Fruit fly (Drosophila melanogaster): ENCODE results near the gene CG11396.

The CG11396 gene

DNA sequence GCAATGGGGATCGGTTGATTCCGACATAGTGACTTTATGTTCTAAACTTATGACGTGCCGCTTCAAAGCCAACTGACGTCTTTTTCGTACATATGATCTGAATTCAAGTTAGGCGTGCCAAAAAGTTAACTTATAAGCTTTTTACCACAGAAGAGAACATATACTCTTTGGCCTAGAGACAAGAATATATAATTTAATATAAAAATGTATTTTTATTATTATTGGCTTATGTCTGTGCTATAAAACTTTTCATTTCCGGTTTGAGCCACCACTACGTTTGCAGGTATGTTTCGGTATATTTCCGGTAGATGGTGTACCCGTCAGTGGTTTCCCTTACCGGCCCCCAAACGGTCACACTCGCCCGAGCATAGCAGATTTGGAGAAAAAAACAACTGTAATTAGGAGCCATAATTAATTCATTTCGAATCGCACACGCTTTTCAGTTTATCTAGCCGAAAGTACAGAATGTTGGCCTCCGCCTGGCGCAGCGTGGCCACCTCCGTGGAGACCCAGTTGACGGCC lies 10.4 kb upstream of the CG11396 start, which contains the start of the genes CG3698 and tzn:
Gene CG3698, minus strand, starts transcription at position 51 of the 522 bp plus-strand sequence.
Gene tzn, plus strand, starts transcription at position 321 of the 522 bp plus-strand sequence.
- peak; percentile 46 for TF ChIP-seq cic (GFP tag; optimal IDR thresholded peaks at IDR 0.05)
- no peak for TF ChIP-seq kay (GFP tag; ENCODE audit: borderline replicate concordance)
- peak; percentile 81 for TF ChIP-seq toe (GFP tag; optimal IDR thresholded peaks at IDR 0.05)
- peak; percentile 85 for TF ChIP-seq CG7045 (GFP tag; optimal IDR thresholded peaks at IDR 0.05)
- TF ChIP-seq CG5204 (GFP tag; optimal IDR thresholded peaks at IDR 0.05) = no peak
- peak; percentile 88 for TF ChIP-seq CG1620 (GFP tag; optimal IDR thresholded peaks at IDR 0.05)
- TF ChIP-seq tj (GFP tag; optimal IDR thresholded peaks at IDR 0.05) = peak; percentile 67
- TF ChIP-seq CG7101 (tag; optimal IDR thresholded peaks at IDR 0.05) = peak; percentile 87
- TF ChIP-seq ovo (GFP tag; optimal IDR thresholded peaks at IDR 0.05) = peak; percentile 92
- TF ChIP-seq Hr96 (GFP tag; optimal IDR thresholded peaks at IDR 0.05) = peak; percentile 76
- peak; percentile 48 for TF ChIP-seq Clk (GFP tag; optimal IDR thresholded peaks at IDR 0.05)
- no peak for TF ChIP-seq cnc (optimal IDR thresholded peaks at IDR 0.05)
- peak; percentile 68 for TF ChIP-seq CG12768 (GFP tag; optimal IDR thresholded peaks at IDR 0.05)
- TF ChIP-seq Crg-1 (GFP tag; optimal IDR thresholded peaks at IDR 0.05) = peak; percentile 91
- TF ChIP-seq Mnt (GFP tag; optimal IDR thresholded peaks at IDR 0.05) = peak; percentile 72
- peak; percentile 89 for TF ChIP-seq CG11617 (GFP tag; optimal IDR thresholded peaks at IDR 0.05)
- peak; percentile 81 for TF ChIP-seq pad (GFP tag; optimal IDR thresholded peaks at IDR 0.05)
- peak; percentile 74 for TF ChIP-seq CG33017 (tag; optimal IDR thresholded peaks at IDR 0.05)
- TF ChIP-seq CG14711 (tag; optimal IDR thresholded peaks at IDR 0.05) = peak; percentile 67
- peak; percentile 92 for TF ChIP-seq bab1 (GFP tag; optimal IDR thresholded peaks at IDR 0.05)

DNA sequence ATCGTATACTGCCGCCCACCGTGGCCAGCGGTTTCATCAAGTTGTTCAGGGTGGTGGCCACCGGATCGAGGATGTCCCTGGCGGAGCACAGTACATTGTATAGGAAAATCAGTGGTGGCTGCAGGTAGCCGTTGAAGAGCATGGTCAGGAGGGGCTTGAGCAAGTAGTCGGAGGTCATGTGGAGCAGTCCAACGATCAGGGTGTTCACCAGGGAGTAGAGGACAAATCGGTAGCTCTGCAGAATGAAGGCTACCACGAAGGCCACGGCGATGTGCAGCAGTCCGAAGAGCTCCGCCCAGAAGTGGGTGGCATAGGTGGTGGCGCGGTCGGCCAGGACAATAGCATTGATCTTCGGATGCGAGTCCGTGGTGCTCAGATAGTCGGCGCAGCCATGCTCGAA lies 9.4 kb upstream of the CG11396 start:
- TF ChIP-seq tj (GFP tag; optimal IDR thresholded peaks at IDR 0.05) (no peak), bab1 (GFP tag; optimal IDR thresholded peaks at IDR 0.05) (no peak), kay (GFP tag; ENCODE audit: borderline replicate concordance) (no peak), Clk (GFP tag; optimal IDR thresholded peaks at IDR 0.05) (no peak), toe (GFP tag; optimal IDR thresholded peaks at IDR 0.05) (no peak), cic (GFP tag; optimal IDR thresholded peaks at IDR 0.05) (no peak), cnc (optimal IDR thresholded peaks at IDR 0.05) (no peak), Hr96 (GFP tag; optimal IDR thresholded peaks at IDR 0.05) (no peak), Mnt (GFP tag; optimal IDR thresholded peaks at IDR 0.05) (no peak), ovo (GFP tag; optimal IDR thresholded peaks at IDR 0.05) (no peak), CG14711 (tag; optimal IDR thresholded peaks at IDR 0.05) (no peak)

DNA sequence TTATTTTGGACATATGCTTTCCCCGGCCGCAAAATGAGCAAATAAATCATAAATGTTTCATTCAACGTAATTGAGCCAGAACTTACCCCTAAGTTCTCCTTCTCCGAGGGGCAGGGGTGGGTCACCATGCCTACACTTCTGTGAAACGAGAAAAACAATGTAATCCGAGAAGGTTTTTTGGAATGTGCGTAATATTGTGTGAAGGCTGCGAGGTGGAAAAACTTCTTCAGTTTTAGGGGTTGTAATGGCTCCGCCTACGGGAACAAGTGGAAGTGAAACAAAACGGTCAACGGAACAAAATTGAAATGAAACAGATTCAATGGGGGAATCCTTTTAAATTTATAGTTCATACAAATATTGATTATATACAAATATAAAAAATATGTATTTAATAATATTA lies 8.8 kb upstream of the CG11396 start:
- TF ChIP-seq CG14711 (tag; optimal IDR thresholded peaks at IDR 0.05) = no peak
- TF ChIP-seq CG1620 (GFP tag; optimal IDR thresholded peaks at IDR 0.05) = no peak
- no peak for TF ChIP-seq cnc (optimal IDR thresholded peaks at IDR 0.05)
- TF ChIP-seq cic (GFP tag; optimal IDR thresholded peaks at IDR 0.05) = no peak

DNA sequence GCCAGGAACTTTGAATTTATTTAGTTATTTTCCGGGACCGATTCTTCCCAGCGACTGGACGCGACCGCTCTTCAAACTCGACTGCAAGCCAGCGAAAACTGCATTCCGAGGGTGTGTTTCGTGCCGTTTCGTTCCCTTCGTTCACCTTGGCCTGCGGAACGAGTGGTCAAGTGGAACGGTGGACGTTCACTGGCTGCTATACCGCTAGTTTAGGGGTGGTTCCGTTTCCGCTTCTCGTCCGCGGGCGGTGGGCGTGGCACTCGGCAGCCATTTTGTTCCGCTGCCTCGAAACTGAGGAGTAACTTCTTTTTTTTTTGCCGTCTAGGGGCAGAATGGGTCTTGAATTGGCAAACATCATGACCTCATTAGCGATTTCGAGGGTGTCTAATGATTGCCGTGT lies 4.8 kb upstream of the CG11396 start, which contains the start of gene Six4:
Gene Six4, minus strand, starts transcription at position 85 of the 400 bp plus-strand sequence.
- TF ChIP-seq CG12768 (GFP tag; optimal IDR thresholded peaks at IDR 0.05) = no peak
- TF ChIP-seq CG1620 (GFP tag; optimal IDR thresholded peaks at IDR 0.05) = no peak
- TF ChIP-seq Crg-1 (GFP tag; optimal IDR thresholded peaks at IDR 0.05) = peak; percentile 20
- peak; percentile 43 for TF ChIP-seq bab1 (GFP tag; optimal IDR thresholded peaks at IDR 0.05)
- TF ChIP-seq CG5204 (GFP tag; optimal IDR thresholded peaks at IDR 0.05) = no peak
- TF ChIP-seq cnc (optimal IDR thresholded peaks at IDR 0.05) = no peak
- no peak for TF ChIP-seq CG7045 (GFP tag; optimal IDR thresholded peaks at IDR 0.05)
- no peak for TF ChIP-seq toe (GFP tag; optimal IDR thresholded peaks at IDR 0.05)
- TF ChIP-seq CG7101 (tag; optimal IDR thresholded peaks at IDR 0.05) = peak; percentile 10
- TF ChIP-seq ovo (GFP tag; optimal IDR thresholded peaks at IDR 0.05) = peak; percentile 13
- peak; percentile 29 for TF ChIP-seq Hr96 (GFP tag; optimal IDR thresholded peaks at IDR 0.05)
- TF ChIP-seq CG14711 (tag; optimal IDR thresholded peaks at IDR 0.05) = no peak
- peak; percentile 41 for TF ChIP-seq CG11617 (GFP tag; optimal IDR thresholded peaks at IDR 0.05)
- TF ChIP-seq Mnt (GFP tag; optimal IDR thresholded peaks at IDR 0.05) = peak; percentile 22
- no peak for TF ChIP-seq cic (GFP tag; optimal IDR thresholded peaks at IDR 0.05)
- no peak for TF ChIP-seq CG33017 (tag; optimal IDR thresholded peaks at IDR 0.05)
- no peak for TF ChIP-seq kay (GFP tag; ENCODE audit: borderline replicate concordance)
- peak; percentile 62 for TF ChIP-seq tj (GFP tag; optimal IDR thresholded peaks at IDR 0.05)
- no peak for TF ChIP-seq Clk (GFP tag; optimal IDR thresholded peaks at IDR 0.05)
- TF ChIP-seq pad (GFP tag; optimal IDR thresholded peaks at IDR 0.05) = peak; percentile 34

DNA sequence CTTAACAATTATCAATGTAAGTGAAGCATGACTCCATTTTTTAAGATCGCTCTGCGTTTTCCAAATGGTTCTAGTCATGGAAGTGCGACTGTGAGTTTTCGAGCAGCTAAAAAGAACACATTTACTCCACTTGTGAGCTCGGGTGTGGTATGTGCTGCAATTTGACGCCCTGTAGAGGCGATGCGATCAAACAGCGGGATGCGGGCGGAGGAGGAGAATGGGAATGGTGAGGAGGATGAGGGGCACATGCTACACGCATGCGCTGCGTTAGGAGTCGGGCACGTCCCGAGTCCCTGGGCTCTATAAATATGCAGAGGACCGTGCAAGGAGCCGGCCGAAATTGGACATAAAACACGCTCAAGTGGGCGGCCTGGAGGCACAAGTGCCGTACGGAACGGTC lies 1.4 kb upstream of the CG11396 start:
- no peak for TF ChIP-seq Hr96 (GFP tag; optimal IDR thresholded peaks at IDR 0.05)
- TF ChIP-seq CG1620 (GFP tag; optimal IDR thresholded peaks at IDR 0.05) = no peak
- no peak for TF ChIP-seq ovo (GFP tag; optimal IDR thresholded peaks at IDR 0.05)
- no peak for TF ChIP-seq Mnt (GFP tag; optimal IDR thresholded peaks at IDR 0.05)
- TF ChIP-seq CG5204 (GFP tag; optimal IDR thresholded peaks at IDR 0.05) = no peak

DNA sequence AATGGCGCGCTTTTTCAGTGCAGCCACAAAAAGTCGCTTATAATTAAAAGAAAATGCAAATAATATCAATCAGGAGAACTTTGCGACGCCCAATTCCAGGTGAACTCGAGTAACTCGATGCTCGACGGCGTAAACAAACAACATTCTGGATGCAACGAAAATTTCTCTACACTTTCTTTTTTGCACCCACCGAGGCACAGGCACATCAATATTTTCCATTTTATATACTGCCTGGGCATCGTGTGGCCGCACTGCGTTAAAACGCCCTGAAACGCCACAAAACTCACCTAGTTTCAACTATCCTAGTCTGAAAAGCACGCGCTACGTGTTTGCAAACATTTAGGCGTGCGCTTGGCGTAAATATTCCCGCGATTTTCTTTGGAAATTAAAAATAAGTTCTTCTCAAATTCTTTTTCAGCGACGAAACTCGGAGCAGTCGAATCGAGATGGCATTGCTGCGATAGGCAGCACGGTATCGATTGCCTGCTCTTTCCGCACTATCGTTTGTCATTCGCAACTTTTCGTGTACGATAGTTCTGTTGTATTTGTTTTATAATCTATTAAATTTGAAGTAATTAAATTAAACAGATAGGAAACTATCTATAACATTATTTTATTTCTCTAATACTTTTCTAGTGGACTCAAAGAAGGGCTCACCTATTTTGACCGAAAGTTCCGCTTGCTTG lies 2.1 kb downstream of the CG11396 start, which contains the start of gene Pcif1:
Gene Pcif1, minus strand, starts transcription at position 456 of the 686 bp plus-strand sequence.
- TF ChIP-seq Clk (GFP tag; optimal IDR thresholded peaks at IDR 0.05) = no peak
- no peak for TF ChIP-seq kay (GFP tag; ENCODE audit: borderline replicate concordance)
- no peak for TF ChIP-seq CG12768 (GFP tag; optimal IDR thresholded peaks at IDR 0.05)
- TF ChIP-seq CG7045 (GFP tag; optimal IDR thresholded peaks at IDR 0.05) = no peak
- TF ChIP-seq CG14711 (tag; optimal IDR thresholded peaks at IDR 0.05) = no peak
- TF ChIP-seq CG7101 (tag; optimal IDR thresholded peaks at IDR 0.05) = peak; percentile 34
- TF ChIP-seq Mnt (GFP tag; optimal IDR thresholded peaks at IDR 0.05) = no peak
- TF ChIP-seq CG5204 (GFP tag; optimal IDR thresholded peaks at IDR 0.05) = no peak
- peak; percentile 11 for TF ChIP-seq CG1620 (GFP tag; optimal IDR thresholded peaks at IDR 0.05)
- TF ChIP-seq toe (GFP tag; optimal IDR thresholded peaks at IDR 0.05) = peak; percentile 17
- TF ChIP-seq pad (GFP tag; optimal IDR thresholded peaks at IDR 0.05) = no peak
- no peak for TF ChIP-seq cic (GFP tag; optimal IDR thresholded peaks at IDR 0.05)
- TF ChIP-seq CG33017 (tag; optimal IDR thresholded peaks at IDR 0.05) = no peak
- TF ChIP-seq cnc (optimal IDR thresholded peaks at IDR 0.05) = no peak
- TF ChIP-seq tj (GFP tag; optimal IDR thresholded peaks at IDR 0.05) = no peak
- TF ChIP-seq CG11617 (GFP tag; optimal IDR thresholded peaks at IDR 0.05) = no peak
- peak; percentile 53 for TF ChIP-seq bab1 (GFP tag; optimal IDR thresholded peaks at IDR 0.05)
- peak; percentile 42 for TF ChIP-seq Crg-1 (GFP tag; optimal IDR thresholded peaks at IDR 0.05)
- TF ChIP-seq ovo (GFP tag; optimal IDR thresholded peaks at IDR 0.05) = no peak
- no peak for TF ChIP-seq Hr96 (GFP tag; optimal IDR thresholded peaks at IDR 0.05)

Measured in whole organism, adult.